Worm (Caenorhabditis elegans): ENCODE measurements around the gene cyp-37B1.

DNA sequence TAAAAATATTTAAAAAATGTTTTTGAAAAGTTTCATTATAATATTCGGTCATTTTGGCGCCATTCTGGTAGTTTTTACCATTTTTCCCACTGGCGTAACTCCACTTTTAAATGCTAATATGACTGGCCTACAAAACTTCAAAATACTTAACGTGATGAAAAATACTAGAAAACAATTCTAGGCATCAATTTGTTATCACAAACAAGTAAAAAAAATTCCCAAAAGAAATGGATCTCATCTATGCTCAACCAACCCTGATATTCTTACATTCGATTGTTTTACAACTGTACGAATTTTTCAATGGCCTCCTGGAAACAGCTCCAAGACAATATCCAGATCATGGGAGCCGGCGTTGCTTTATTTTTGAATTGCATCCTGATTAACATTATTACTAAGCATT is 37.1 kb downstream of the cyp-37B1 start, which contains the start of gene str-214:
- TF ChIP-seq ama-1 (optimal IDR thresholded peaks at IDR 0.05) (no peak), egl-27 (tag; optimal IDR thresholded peaks at IDR 0.05) (no peak), nhr-237 (tag; optimal IDR thresholded peaks at IDR 0.05) (no peak), nhr-25 (tag; optimal IDR thresholded peaks at IDR 0.05) (no peak), fkh-10 (GFP tag; optimal IDR thresholded peaks at IDR 0.05) (no peak), nhr-76 (tag; optimal IDR thresholded peaks at IDR 0.05) (no peak), jun-1 (tag; optimal IDR thresholded peaks at IDR 0.05) (no peak), elt-3 (tag; optimal IDR thresholded peaks at IDR 0.05) (no peak)
